Worm (Caenorhabditis elegans) whole organism, L3 larva: Measurements from ENCODE around the gene gst-32.

Experiments
- aly-2 ChIP-seq: fragments of 150-350 bp; optimal IDR thresholded peaks from 2 replicates; lab custom pipeline; 2014; ENCODE audit warnings: missing biosample characterization, missing genetic modification characterization
- fkh-2 ChIP-seq: fragments of 150-350 bp; optimal IDR thresholded peaks from 2 replicates; lab custom pipeline; 2014; ENCODE audit warnings: missing biosample characterization, missing genetic modification reagents, missing genetic modification characterization
- fos-1 ChIP-seq: fragments of 150-350 bp; optimal IDR thresholded peaks from 2 replicates; lab custom pipeline; 2014; ENCODE audit warnings: missing biosample characterization, missing genetic modification characterization
- nhr-12 ChIP-seq: fragments of 150-350 bp; optimal IDR thresholded peaks from 2 replicates; lab custom pipeline; 2014; ENCODE audit warnings: missing biosample characterization, missing genetic modification characterization
- pha-4 ChIP-seq: fragments of 150-350 bp; optimal IDR thresholded peaks from 2 replicates; lab custom pipeline; 2014; ENCODE audit warnings: missing biosample characterization, missing genetic modification reagents, missing genetic modification characterization
- pqm-1 ChIP-seq: fragments of 150-350 bp; optimal IDR thresholded peaks from 2 replicates; lab custom pipeline; 2017; ENCODE audit warnings: missing biosample characterization, missing genetic modification characterization, inconsistent platforms
- skn-1 ChIP-seq: fragments of 150-350 bp; optimal IDR thresholded peaks from 2 replicates; lab custom pipeline; 2014; ENCODE audit warnings: missing biosample characterization, missing genetic modification characterization
- ztf-11 ChIP-seq: fragments of 150-350 bp; optimal IDR thresholded peaks from 2 replicates; lab custom pipeline; 2014; ENCODE audit warnings: missing biosample characterization, missing genetic modification characterization

DNA sequence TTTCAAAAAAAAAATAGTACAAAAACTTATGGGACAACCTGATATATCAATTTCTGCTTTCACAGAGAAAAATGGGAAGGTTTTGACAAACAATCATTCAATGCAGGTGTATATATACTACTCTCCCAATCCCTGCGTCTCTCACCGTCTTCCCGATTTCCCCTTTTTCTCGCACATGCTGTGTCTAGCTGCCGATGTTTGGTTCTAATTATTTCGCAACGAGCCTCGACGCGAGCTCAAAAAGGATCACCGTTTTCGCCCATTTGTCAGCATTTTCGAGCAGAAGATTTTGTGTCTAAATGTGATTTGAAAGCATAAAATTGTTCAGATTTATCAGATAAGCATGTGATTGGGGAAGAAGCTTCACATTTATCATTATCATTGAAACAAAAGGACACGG lies 5.2 kb downstream of the gst-32 start:
- TF ChIP-seq skn-1 (tag; lab: Kevin White, UChicago) (peak; percentile 76), nhr-12 (no peak), aly-2 (tag; lab: Kevin White, UChicago) (no peak), fkh-2 (tag; lab: Kevin White, UChicago) (no peak), pqm-1 (tag; lab: Kevin White, UChicago) (no peak), pha-4 (peak; percentile 54), fos-1 (tag; lab: Kevin White, UChicago) (no peak), ztf-11 (tag; lab: Kevin White, UChicago) (no peak)
